Fruit fly (Drosophila melanogaster) whole organism, wandering third instar larva: Measurements from ENCODE around the gene Septin2.

Experiments
- Abd-B ChIP-seq: fragments of >200 bp; optimal IDR thresholded peaks from 2 replicates; lab custom pipeline; 2017; ENCODE audit warnings: missing biosample characterization, missing genetic modification characterization
- CG32264 ChIP-seq: fragments of 200-800 bp; sonication (Bioruptor generic); optimal IDR thresholded peaks from 2 replicates; lab custom pipeline; 2016; ENCODE audit warnings: missing biosample characterization, missing genetic modification characterization
- CrebA ChIP-seq: fragments of 200-800 bp; sonication (Bioruptor generic); optimal IDR thresholded peaks from 2 replicates; lab custom pipeline; 2016; ENCODE audit warnings: missing biosample characterization, mild to moderate bottlenecking, missing genetic modification characterization, borderline replicate concordance
- Dfd ChIP-seq: fragments of >200 bp; optimal IDR thresholded peaks from 2 replicates; lab custom pipeline; 2017; ENCODE audit warnings: missing biosample characterization, missing genetic modification characterization
- Dif ChIP-seq: fragments of 200-275, 200-300 bp; sonication (Bioruptor generic); optimal IDR thresholded peaks from 2 replicates; lab custom pipeline; 2018; ENCODE audit warnings: missing biosample characterization, missing genetic modification characterization; ENCODE audit not compliant: partially characterized antibody
- HLH106 ChIP-seq: fragments of 200-800 bp; optimal IDR thresholded peaks from 3 replicates; lab custom pipeline; 2019; ENCODE audit warnings: missing biosample characterization, mild to moderate bottlenecking, missing genetic modification characterization, moderate library complexity
- Hnf4 ChIP-seq: fragments of 200-800 bp; sonication (Bioruptor generic); optimal IDR thresholded peaks from 2 replicates; lab custom pipeline; 2016; ENCODE audit warnings: missing biosample characterization, mild to moderate bottlenecking, missing genetic modification characterization
- Hr78 ChIP-seq: fragments of >200 bp; optimal IDR thresholded peaks from 2 replicates; lab custom pipeline; 2017; ENCODE audit warnings: missing biosample characterization, missing genetic modification characterization
- Hr83 ChIP-seq: fragments of 200-300 bp; sonication (Bioruptor generic); optimal IDR thresholded peaks from 2 replicates; lab custom pipeline; 2016; ENCODE audit warnings: missing biosample characterization, mild to moderate bottlenecking, missing genetic modification characterization, moderate library complexity; ENCODE audit not compliant: poor library complexity, severe bottlenecking
- Jra ChIP-seq: sonication (Bioruptor generic); optimal IDR thresholded peaks from 2 replicates; lab custom pipeline; 2016; ENCODE audit warnings: missing biosample characterization, missing genetic modification characterization
- Mio ChIP-seq: sonication (Bioruptor generic); optimal IDR thresholded peaks from 2 replicates; lab custom pipeline; 2016; ENCODE audit warnings: missing biosample characterization, missing genetic modification characterization
- Myc ChIP-seq: fragments of >200 bp; optimal IDR thresholded peaks from 2 replicates; lab custom pipeline; 2017
- N ChIP-seq: fragments of >200 bp; optimal IDR thresholded peaks from 2 replicates; lab custom pipeline; 2018; ENCODE audit warnings: missing biosample characterization, missing external identifiers, missing genetic modification characterization
- OdsH ChIP-seq: fragments of 200-800 bp; sonication (Bioruptor generic); optimal IDR thresholded peaks from 2 replicates; lab custom pipeline; 2016; ENCODE audit warnings: missing biosample characterization, mild to moderate bottlenecking, missing genetic modification characterization
- Rel ChIP-seq, 2 experiments: fragments of 200-800 bp; sonication (Bioruptor generic) in 1 of 2; optimal IDR thresholded peaks; 2 replicates in 1 of 2; 3 replicates in 1 of 2; lab custom pipeline; 2016 to 2019; ENCODE audit warnings: mild to moderate bottlenecking in 2 of 2, missing biosample characterization in 2 of 2, missing genetic modification characterization in 2 of 2, moderate library complexity in 1 of 2
- Sp1 ChIP-seq: fragments of 200-800 bp; sonication (Bioruptor generic); optimal IDR thresholded peaks from 3 replicates; lab custom pipeline; 2019; ENCODE audit warnings: missing biosample characterization, mild to moderate bottlenecking, missing genetic modification characterization, moderate library complexity
- Vsx2 ChIP-seq: fragments of 200-300, 225-300 bp; sonication (Bioruptor generic); optimal IDR thresholded peaks from 2 replicates; lab custom pipeline; 2018; ENCODE audit warnings: missing biosample characterization, missing genetic modification characterization; ENCODE audit not compliant: partially characterized antibody
- br ChIP-seq: fragments of 200-800 bp; sonication (Bioruptor generic); optimal IDR thresholded peaks from 2 replicates; lab custom pipeline; 2016; ENCODE audit warnings: missing biosample characterization, missing genetic modification characterization
- brk ChIP-seq: fragments of 200-800 bp; sonication (Bioruptor generic); optimal IDR thresholded peaks from 2 replicates; lab custom pipeline; 2016; ENCODE audit warnings: missing biosample characterization, mild to moderate bottlenecking, missing genetic modification characterization
- dsf ChIP-seq: sonication (Bioruptor generic); optimal IDR thresholded peaks from 2 replicates; lab custom pipeline; 2016; ENCODE audit warnings: missing biosample characterization, missing genetic modification characterization, borderline replicate concordance
- ey ChIP-seq: fragments of 200-800 bp; sonication (Bioruptor generic); optimal IDR thresholded peaks from 2 replicates; lab custom pipeline; 2016; ENCODE audit warnings: missing biosample characterization, missing genetic modification characterization
- foxo ChIP-seq, 2 experiments: fragments of 200-800 bp; sonication (Bioruptor generic); optimal IDR thresholded peaks; 2 replicates in 1 of 2; 3 replicates in 1 of 2; lab custom pipeline; 2016 to 2017; ENCODE audit warnings: missing biosample characterization in 2 of 2, missing genetic modification characterization in 2 of 2
- fru ChIP-seq: fragments of 200-800 bp; sonication (Bioruptor generic); optimal IDR thresholded peaks from 3 replicates; lab custom pipeline; 2016; ENCODE audit warnings: missing biosample characterization, mild to moderate bottlenecking, missing genetic modification characterization
- h ChIP-seq: fragments of 200-800 bp; sonication (Bioruptor generic); optimal IDR thresholded peaks from 3 replicates; lab custom pipeline; 2016; ENCODE audit warnings: missing biosample characterization, mild to moderate bottlenecking, missing genetic modification characterization
- pan ChIP-seq: fragments of >200 bp; optimal IDR thresholded peaks from 2 replicates; lab custom pipeline; 2017
- sv ChIP-seq: fragments of 200-800 bp; sonication (Bioruptor generic); optimal IDR thresholded peaks from 3 replicates; lab custom pipeline; 2016; ENCODE audit warnings: missing biosample characterization, missing genetic modification characterization
- tai ChIP-seq: sonication (Bioruptor generic); optimal IDR thresholded peaks from 2 replicates; lab custom pipeline; 2016; ENCODE audit warnings: missing biosample characterization, missing genetic modification characterization
- usp ChIP-seq: fragments of >200 bp; optimal IDR thresholded peaks from 2 replicates; lab custom pipeline; 2017; ENCODE audit warnings: missing biosample characterization, missing genetic modification characterization

The Septin2 gene

DNA sequence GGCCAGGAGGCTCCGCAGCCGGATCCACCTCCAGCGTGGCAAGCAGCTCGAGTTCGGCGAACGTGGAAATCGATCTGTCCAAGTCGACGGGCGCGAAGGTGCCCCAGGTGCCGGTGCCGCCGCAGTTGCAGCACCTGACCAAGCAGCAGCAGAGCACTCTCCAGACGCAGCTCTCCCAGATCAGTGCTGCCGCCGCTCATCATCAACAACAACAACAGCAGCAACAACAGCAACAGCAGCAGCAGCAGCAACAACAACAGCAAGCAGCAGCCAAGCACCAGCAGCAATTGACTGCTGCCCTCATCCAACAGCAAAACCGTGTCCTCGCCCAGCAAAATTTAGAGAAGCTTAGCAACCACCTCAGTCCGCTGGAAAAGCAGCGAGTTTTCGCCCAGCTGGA lies 30.8 kb upstream of the Septin2 start:
- TF ChIP-seq HLH106 (tag; lab: Kevin White, UChicago), result no peak
- TF ChIP-seq Hr78, result no peak
- no peak for TF ChIP-seq brk
- TF ChIP-seq Dfd, result peak; percentile 62

DNA sequence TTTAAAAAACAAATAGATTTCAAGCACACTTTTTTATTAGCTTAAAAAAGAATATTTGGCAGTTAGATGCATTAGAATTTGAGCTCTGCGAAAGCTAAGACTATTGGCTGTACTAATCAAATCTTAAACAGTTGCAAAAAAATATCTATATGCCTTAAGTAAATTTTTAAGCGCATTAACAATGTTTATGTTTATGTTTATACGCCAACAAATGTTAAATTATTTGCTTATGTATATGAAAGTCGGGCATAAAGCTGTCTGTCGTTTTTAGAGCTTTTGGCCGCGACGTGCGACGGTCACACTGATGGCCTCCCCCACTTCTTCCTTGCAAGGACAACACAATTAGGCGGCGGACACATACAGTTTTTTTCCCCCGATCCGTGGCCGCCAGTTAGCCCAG lies 29.4 kb upstream of the Septin2 start, which contains the start of gene CG5466:
TSS of gene CG5466 (plus strand) at position 301 of the 400 bp plus-strand sequence.
- no peak for TF ChIP-seq sv (GFP tag; lab: Kevin White, UChicago)
- TF ChIP-seq usp (GFP tag; lab: Kevin White, UChicago), result no peak
- TF ChIP-seq Dif (GFP tag; lab: Kevin White, UChicago), result no peak
- no peak for TF ChIP-seq foxo (GFP tag; optimal IDR thresholded peaks at IDR 0.05; lab: Kevin White, UChicago)
- TF ChIP-seq Jra (GFP tag; lab: Kevin White, UChicago), result no peak
- no peak for TF ChIP-seq pan (lab: Kevin White, UChicago)
- no peak for TF ChIP-seq Hr83
- TF ChIP-seq HLH106 (tag; lab: Kevin White, UChicago), result no peak
- no peak for TF ChIP-seq Dfd
- TF ChIP-seq Hnf4 (GFP tag; lab: Kevin White, UChicago), result no peak
- no peak for TF ChIP-seq ey (GFP tag; lab: Kevin White, UChicago)
- no peak for TF ChIP-seq Hr78
- no peak for TF ChIP-seq N (GFP tag; lab: Kevin White, UChicago)
- no peak for TF ChIP-seq Sp1 (GFP tag; lab: Kevin White, UChicago)
- TF ChIP-seq CrebA, result no peak
- no peak for TF ChIP-seq Myc (lab: Kevin White, UChicago)
- TF ChIP-seq Abd-B, result no peak
- no peak for TF ChIP-seq CG32264 (GFP tag; lab: Kevin White, UChicago)
- no peak for TF ChIP-seq Vsx2 (GFP tag; lab: Kevin White, UChicago)
- no peak for TF ChIP-seq h (GFP tag; lab: Kevin White, UChicago)

DNA sequence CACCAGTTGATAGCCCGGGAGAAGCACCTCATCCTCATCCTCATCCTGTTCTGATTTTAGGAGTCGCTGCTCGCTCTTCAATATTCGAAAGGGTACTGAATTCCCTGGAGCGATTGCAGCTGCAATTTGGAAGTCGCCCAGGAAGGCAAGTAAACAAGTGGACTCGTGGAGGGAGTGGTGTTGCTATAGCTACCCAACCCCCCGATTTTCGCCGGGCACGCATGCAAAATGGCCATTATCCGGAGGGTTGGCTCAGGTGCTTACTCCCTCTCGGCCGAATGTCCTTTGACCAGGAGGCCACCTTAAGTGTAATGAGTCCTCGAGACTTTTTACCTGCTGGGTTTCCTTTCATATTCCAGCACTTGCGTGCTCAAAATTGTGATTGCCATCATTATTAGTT lies 28.6 kb upstream of the Septin2 start, which contains the start of gene CG15923:
TSS of gene CG15923 (minus strand) at position 101 of the 400 bp plus-strand sequence.
- TF ChIP-seq tai (GFP tag; lab: Kevin White, UChicago) (no peak), foxo (GFP tag; optimal IDR thresholded peaks at IDR 0.05; lab: Kevin White, UChicago) (no peak), Hr83 (no peak), pan (lab: Kevin White, UChicago) (no peak), N (GFP tag; lab: Kevin White, UChicago) (no peak), brk (no peak), Mio (GFP tag; lab: Kevin White, UChicago) (no peak), fru (GFP tag; lab: Kevin White, UChicago) (no peak), dsf (GFP tag; lab: Kevin White, UChicago) (no peak), Vsx2 (GFP tag; lab: Kevin White, UChicago) (no peak), Hr78 (no peak), OdsH (GFP tag; lab: Kevin White, UChicago) (no peak), Rel (GFP tag; optimal IDR thresholded peaks at IDR 0.05; lab: Kevin White, UChicago) (no peak), Rel (tag; optimal IDR thresholded peaks at IDR 0.05; lab: Kevin White, UChicago) (no peak), Dfd (no peak), ey (GFP tag; lab: Kevin White, UChicago) (no peak), CrebA (no peak)

DNA sequence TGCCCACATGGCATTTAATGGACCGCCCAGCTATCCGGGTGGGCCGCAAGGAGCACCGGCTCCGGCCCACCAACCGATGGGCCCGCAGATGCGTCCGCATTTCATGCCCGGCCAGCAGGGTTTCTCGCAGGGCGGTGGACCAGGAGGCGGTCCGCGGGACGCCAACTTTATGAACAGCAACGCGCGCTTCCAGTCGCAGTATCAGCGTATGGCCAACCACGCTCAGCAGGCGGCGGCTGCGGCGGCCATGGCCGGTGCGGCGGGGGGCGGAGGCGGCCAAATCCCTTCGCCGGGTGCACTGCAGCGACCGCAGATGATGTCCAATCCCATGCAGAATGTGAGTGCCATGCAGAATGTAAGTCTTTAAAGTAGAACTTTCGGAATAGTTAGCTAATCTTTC lies 20.0 kb upstream of the Septin2 start:
- TF ChIP-seq Dfd (peak; percentile 96), sv (GFP tag; lab: Kevin White, UChicago) (no peak)

DNA sequence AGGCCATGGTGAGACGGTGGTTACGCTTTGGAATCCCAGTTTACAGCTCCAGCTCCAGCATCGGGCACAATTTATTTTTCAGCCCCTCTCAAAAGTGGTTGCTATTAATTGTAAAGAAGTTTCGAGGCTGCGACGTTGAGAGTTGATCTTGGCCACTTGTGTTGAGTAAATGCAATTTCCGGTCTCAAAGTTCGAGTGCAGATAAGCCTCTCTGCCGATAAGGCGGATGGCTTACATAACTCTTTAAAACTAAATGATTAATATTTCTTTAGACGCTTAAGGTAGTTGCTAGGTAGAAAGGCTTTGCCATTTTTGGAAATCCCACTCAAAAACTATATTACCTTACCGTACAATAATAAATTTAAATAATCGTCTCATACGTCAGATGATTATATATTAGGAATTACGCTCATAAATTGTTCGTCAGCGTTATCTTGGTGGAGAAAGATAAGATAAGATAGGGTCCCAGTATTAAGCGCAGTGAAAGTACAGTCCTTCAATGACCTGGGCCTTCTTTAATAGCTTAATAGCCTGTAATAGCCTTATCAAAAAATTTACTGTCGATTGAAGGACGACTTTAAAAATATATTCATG lies 17.5 kb upstream of the Septin2 start:
- TF ChIP-seq br, result no peak
- TF ChIP-seq pan (lab: Kevin White, UChicago), result no peak
- TF ChIP-seq CG32264 (GFP tag; lab: Kevin White, UChicago), result no peak
- TF ChIP-seq dsf (GFP tag; lab: Kevin White, UChicago), result no peak
- TF ChIP-seq Jra (GFP tag; lab: Kevin White, UChicago), result no peak
- TF ChIP-seq HLH106 (tag; lab: Kevin White, UChicago), result no peak
- TF ChIP-seq usp (GFP tag; lab: Kevin White, UChicago), result no peak
- no peak for TF ChIP-seq Dif (GFP tag; lab: Kevin White, UChicago)
- no peak for TF ChIP-seq Rel (GFP tag; optimal IDR thresholded peaks at IDR 0.05; lab: Kevin White, UChicago)
- no peak for TF ChIP-seq Rel (tag; optimal IDR thresholded peaks at IDR 0.05; lab: Kevin White, UChicago)
